Worm (Caenorhabditis elegans) whole organism, early embryonic: ENCODE data around the gene iglr-2.

Source experiments
- B0310.2 ChIP-seq: sonication (generic microtip); optimal IDR thresholded peaks from 2 replicates; lab custom pipeline; 2016; ENCODE audit warnings: mild to moderate bottlenecking, missing genetic modification characterization, missing compliant biosample characterization
- F13C5.2 ChIP-seq: sonication (generic microtip); optimal IDR thresholded peaks from 2 replicates; lab custom pipeline; 2017; ENCODE audit warnings: mild to moderate bottlenecking, missing genetic modification characterization, inconsistent platforms, missing compliant biosample characterization
- aly-1 ChIP-seq: sonication (generic microtip); optimal IDR thresholded peaks from 2 replicates; lab custom pipeline; 2016; ENCODE audit warnings: missing genetic modification characterization, missing compliant biosample characterization
- ama-1 ChIP-seq: fragments of 150-350 bp; optimal IDR thresholded peaks from 2 replicates; lab custom pipeline; 2014
- ceh-13 ChIP-seq: fragments of 200-800 bp; sonication (Bioruptor generic); optimal IDR thresholded peaks from 2 replicates; lab custom pipeline; 2018; ENCODE audit warnings: mild to moderate bottlenecking, missing genetic modification characterization, missing compliant biosample characterization
- ceh-36 ChIP-seq: sonication (generic microtip); optimal IDR thresholded peaks from 2 replicates; lab custom pipeline; 2016; ENCODE audit warnings: missing genetic modification characterization, inconsistent platforms, missing compliant biosample characterization
- ets-7 ChIP-seq: sonication (generic microtip); optimal IDR thresholded peaks from 2 replicates; lab custom pipeline; 2016; ENCODE audit warnings: missing genotype, missing genetic modification characterization, missing compliant biosample characterization
- flt-1 ChIP-seq: fragments of 200-800 bp; sonication (Bioruptor generic); IDR thresholded peaks from 2 replicates; pipeline ENCODE4 v1.3.6; 2022; ENCODE audit warnings: missing genetic modification characterization, missing compliant biosample characterization
- hmbx-1 ChIP-seq: sonication (generic microtip); optimal IDR thresholded peaks from 2 replicates; lab custom pipeline; 2016; ENCODE audit warnings: mild to moderate bottlenecking, missing genetic modification characterization, missing compliant biosample characterization
- hmg-4 ChIP-seq: fragments of 200-800 bp; sonication (Bioruptor generic); optimal IDR thresholded peaks from 2 replicates; lab custom pipeline; 2018; ENCODE audit warnings: mild to moderate bottlenecking, missing genetic modification characterization, missing compliant biosample characterization
- hnd-1 ChIP-seq: sonication (generic microtip); optimal IDR thresholded peaks from 2 replicates; lab custom pipeline; 2016; ENCODE audit warnings: missing genetic modification characterization, missing compliant biosample characterization
- pes-1 ChIP-seq: fragments of 200-800 bp; sonication (Bioruptor generic); IDR thresholded peaks from 2 replicates; pipeline ENCODE4 v1.3.6; 2022; ENCODE audit warnings: missing genetic modification reagents, missing genetic modification characterization, missing compliant biosample characterization
- scrt-1 ChIP-seq: fragments of 200-800 bp; sonication (Bioruptor generic); IDR thresholded peaks from 2 replicates; pipeline ENCODE4 v1.3.6; 2022; ENCODE audit warnings: missing genetic modification characterization, missing compliant biosample characterization
- tbx-11 ChIP-seq: fragments of 200-800 bp; sonication (Bioruptor generic); IDR thresholded peaks from 2 replicates; pipeline ENCODE4 v1.3.6; 2022; ENCODE audit warnings: missing genetic modification characterization, missing compliant biosample characterization
- tbx-37 ChIP-seq: fragments of 200-800 bp; sonication (Bioruptor generic); conservative IDR thresholded peaks from 2 replicates; pipeline ENCODE4 v1.3.6; 2022; ENCODE audit warnings: missing genetic modification reagents, missing genetic modification characterization, missing compliant biosample characterization
- tra-4 ChIP-seq: sonication (generic microtip); optimal IDR thresholded peaks from 2 replicates; lab custom pipeline; 2017; ENCODE audit warnings: missing genetic modification characterization, missing compliant biosample characterization

The iglr-2 gene

ce11 chrIII:8280352-8280751, 50.8 kb downstream of the iglr-2 start:
- TF ChIP-seq hnd-1 (tag; lab: Kevin White, UChicago) (no peak), aly-1 (tag; lab: Kevin White, UChicago) (no peak), hmg-4 (no peak), ceh-36 (no peak), scrt-1 (GFP tag; lab: Robert Waterston, UW) (no peak), tbx-11 (no peak), ama-1 (lab: Kevin White, UChicago) (no peak), tra-4 (tag; lab: Kevin White, UChicago) (no peak), ets-7 (tag; lab: Kevin White, UChicago) (no peak), pes-1 (no peak)

ce11 chrIII:8279567-8279966, 51.5 kb downstream of the iglr-2 start:
- TF ChIP-seq F13C5.2 (tag; lab: Kevin White, UChicago) (no peak), flt-1 (GFP tag; lab: Robert Waterston, UW) (no peak)

- no peak for TF ChIP-seq tbx-11
- no peak for TF ChIP-seq F13C5.2 (tag; lab: Kevin White, UChicago)
- TF ChIP-seq B0310.2 (tag; lab: Kevin White, UChicago) = no peak
- TF ChIP-seq tbx-37 (GFP tag; lab: Robert Waterston, UW) = no peak
- no peak for TF ChIP-seq hmbx-1 (tag; lab: Kevin White, UChicago)
- no peak for TF ChIP-seq ceh-13 (GFP tag; lab: Kevin White, UChicago)
- TF ChIP-seq scrt-1 (GFP tag; lab: Robert Waterston, UW) = no peak
- no peak for TF ChIP-seq hnd-1 (tag; lab: Kevin White, UChicago)
- TF ChIP-seq flt-1 (GFP tag; lab: Robert Waterston, UW) = no peak
- no peak for TF ChIP-seq ets-7 (tag; lab: Kevin White, UChicago)
Measured at ce11 chrIII:8278801-8279200, 52.3 kb downstream of the iglr-2 start, which contains the start of gene mig-10. Gene mig-10, plus strand, starts transcription at chrIII:8279101.
